Worm (Caenorhabditis elegans) whole organism, L4 larva: Measurements from ENCODE around the gene egl-13.

ENCODE experiments used
- F26F4.8 ChIP-seq: fragments of 200-800 bp; sonication (Bioruptor generic); conservative IDR thresholded peaks from 2 replicates; pipeline ENCODE4 v1.3.6; 2022; ENCODE audit warnings: missing genetic modification characterization, missing compliant biosample characterization
- F37D6.2 ChIP-seq: sonication (generic microtip); optimal IDR thresholded peaks from 2 replicates; lab custom pipeline; 2016; ENCODE audit warnings: mild to moderate bottlenecking, missing genetic modification characterization, missing compliant biosample characterization
- T20F7.1 ChIP-seq: fragments of 200-800 bp; sonication (Bioruptor generic); optimal IDR thresholded peaks from 2 replicates; lab custom pipeline; 2018; ENCODE audit warnings: mild to moderate bottlenecking, missing genetic modification characterization, missing compliant biosample characterization
- T26A8.4 ChIP-seq: fragments of 200-800 bp; sonication (Bioruptor generic); IDR thresholded peaks from 2 replicates; pipeline ENCODE4 v1.3.6; 2022; ENCODE audit warnings: missing genetic modification characterization, missing compliant biosample characterization
- Y105C5A.15 ChIP-seq: fragments of 200-800 bp; sonication (Bioruptor generic); IDR thresholded peaks from 2 replicates; pipeline ENCODE4 v1.3.6; 2022; ENCODE audit warnings: missing genetic modification characterization, missing compliant biosample characterization
- ama-1 ChIP-seq: fragments of 150-350 bp; optimal IDR thresholded peaks from 2 replicates; lab custom pipeline; 2014; ENCODE audit warnings: inconsistent platforms, mixed read lengths
- arid-1 ChIP-seq: fragments of 200-800 bp; sonication (Bioruptor generic); conservative IDR thresholded peaks from 2 replicates; pipeline ENCODE4 v1.3.6; 2022; ENCODE audit warnings: missing genetic modification reagents, missing genetic modification characterization, missing compliant biosample characterization
- attf-4 ChIP-seq: sonication (generic microtip); optimal IDR thresholded peaks from 3 replicates; lab custom pipeline; 2017; ENCODE audit warnings: missing biosample characterization, missing genetic modification characterization
- cey-2 ChIP-seq: sonication (generic microtip); optimal IDR thresholded peaks from 3 replicates; lab custom pipeline; 2017; ENCODE audit warnings: missing genetic modification characterization, mild to moderate bottlenecking, missing compliant biosample characterization, antibody characterized with exemption, borderline replicate concordance; ENCODE audit not compliant: insufficient read depth
- ctbp-1 ChIP-seq: fragments of 200-800 bp; sonication (Bioruptor generic); IDR thresholded peaks from 2 replicates; pipeline ENCODE4 v1.3.6; 2022; ENCODE audit warnings: missing genetic modification reagents, missing genetic modification characterization, missing compliant biosample characterization
- daf-16 ChIP-seq, 3 experiments: sonication (generic microtip); optimal IDR thresholded peaks; 2 replicates each; lab custom pipeline; 2016 to 2017; ENCODE audit warnings: missing genetic modification characterization in 3 of 3, missing genetic modification reagents in 3 of 3, mild to moderate bottlenecking in 2 of 3, missing compliant biosample characterization in 2 of 3, missing biosample characterization in 1 of 3, moderate library complexity in 1 of 3
- daf-19 ChIP-seq: fragments of 200-800 bp; sonication (Bioruptor generic); conservative IDR thresholded peaks from 2 replicates; pipeline ENCODE4 v1.3.6; 2022; ENCODE audit warnings: missing genetic modification characterization, missing compliant biosample characterization
- dmd-6 ChIP-seq: fragments of 200-800 bp; sonication (Bioruptor generic); IDR thresholded peaks from 2 replicates; pipeline ENCODE4 v1.3.6; 2022; ENCODE audit warnings: missing genetic modification reagents, missing genetic modification characterization, missing compliant biosample characterization
- dmd-8 ChIP-seq: fragments of 200-800 bp; sonication (Bioruptor generic); IDR thresholded peaks from 2 replicates; pipeline ENCODE4 v1.3.6; 2022; ENCODE audit warnings: missing genetic modification characterization, missing compliant biosample characterization
- egl-27 ChIP-seq: sonication (generic microtip); optimal IDR thresholded peaks from 3 replicates; lab custom pipeline; 2017; ENCODE audit warnings: missing biosample characterization, missing genetic modification reagents, missing genetic modification characterization
- fkh-10 ChIP-seq: fragments of 150-350 bp; optimal IDR thresholded peaks from 2 replicates; lab custom pipeline; 2014; ENCODE audit warnings: missing biosample characterization, missing genetic modification reagents, missing genetic modification characterization
- fos-1 ChIP-seq: fragments of 150-350 bp; optimal IDR thresholded peaks from 2 replicates; lab custom pipeline; 2014; ENCODE audit warnings: missing biosample characterization, missing genetic modification characterization
- hlh-11 ChIP-seq: fragments of 200-800 bp; sonication (Bioruptor generic); optimal IDR thresholded peaks from 2 replicates; lab custom pipeline; 2018; ENCODE audit warnings: mild to moderate bottlenecking, missing genetic modification characterization, missing compliant biosample characterization
- hlh-30 ChIP-seq: sonication (generic microtip); optimal IDR thresholded peaks from 2 replicates; lab custom pipeline; 2017; ENCODE audit warnings: antibody characterized with exemption, mild to moderate bottlenecking, missing genetic modification characterization, missing compliant biosample characterization; ENCODE audit not compliant: insufficient read depth
- hmg-1.1 ChIP-seq: fragments of 200-800 bp; sonication (Bioruptor generic); IDR thresholded peaks from 2 replicates; pipeline ENCODE4 v1.3.6; 2022; ENCODE audit warnings: missing genetic modification reagents, missing genetic modification characterization, missing compliant biosample characterization
- lin-13 ChIP-seq: fragments of 150-350 bp; optimal IDR thresholded peaks from 2 replicates; lab custom pipeline; 2014; ENCODE audit warnings: missing biosample characterization, missing genetic modification reagents, missing genetic modification characterization
- lir-3 ChIP-seq: sonication (generic microtip); optimal IDR thresholded peaks from 2 replicates; lab custom pipeline; 2016; ENCODE audit warnings: mild to moderate bottlenecking, missing genetic modification characterization, missing compliant biosample characterization
- lsy-2 ChIP-seq, 2 experiments: fragments of 150-350 bp in 1 of 2; sonication (generic microtip) in 1 of 2; optimal IDR thresholded peaks; 2 replicates each; lab custom pipeline; 2014 to 2017; ENCODE audit warnings: missing biosample characterization in 2 of 2, missing genetic modification characterization in 2 of 2
- madf-5 ChIP-seq, 2 experiments: fragments of 200-800 bp; sonication (Bioruptor generic); IDR thresholded peaks; 2 replicates each; pipeline ENCODE4 v1.3.6; 2022; ENCODE audit warnings: missing compliant biosample characterization in 2 of 2, missing genetic modification characterization in 2 of 2
- mdl-1 ChIP-seq, 2 experiments: fragments of 150-350 bp in 1 of 2; sonication (generic microtip) in 1 of 2; optimal IDR thresholded peaks; 2 replicates each; lab custom pipeline; 2014 to 2017; ENCODE audit warnings: missing biosample characterization in 2 of 2, missing genetic modification characterization in 2 of 2
- nhr-11 ChIP-seq: fragments of 150-350 bp; optimal IDR thresholded peaks from 2 replicates; lab custom pipeline; 2014; ENCODE audit warnings: missing biosample characterization, missing genetic modification characterization
- nhr-237 ChIP-seq: sonication (generic microtip); optimal IDR thresholded peaks from 2 replicates; lab custom pipeline; 2017; ENCODE audit warnings: missing biosample characterization, missing genetic modification characterization
- nhr-25 ChIP-seq: sonication (generic microtip); optimal IDR thresholded peaks from 2 replicates; lab custom pipeline; 2017; ENCODE audit warnings: missing genetic modification characterization, mild to moderate bottlenecking, missing compliant biosample characterization, antibody characterized with exemption, moderate library complexity, borderline replicate concordance; ENCODE audit not compliant: insufficient read depth
- nhr-28 ChIP-seq: fragments of 150-350 bp; optimal IDR thresholded peaks from 2 replicates; lab custom pipeline; 2014; ENCODE audit warnings: missing biosample characterization, missing genetic modification characterization
- nhr-41 ChIP-seq: fragments of 200-800 bp; sonication (Bioruptor generic); IDR thresholded peaks from 2 replicates; pipeline ENCODE4 v1.3.6; 2022; ENCODE audit warnings: missing genetic modification reagents, missing genetic modification characterization, missing compliant biosample characterization
- nhr-48 ChIP-seq: sonication (generic microtip); optimal IDR thresholded peaks from 2 replicates; lab custom pipeline; 2016; ENCODE audit warnings: mild to moderate bottlenecking, missing genetic modification characterization, missing compliant biosample characterization
- nhr-6 ChIP-seq: fragments of 150-350 bp; optimal IDR thresholded peaks from 2 replicates; lab custom pipeline; 2014; ENCODE audit warnings: missing biosample characterization, missing genetic modification characterization
- nhr-76 ChIP-seq: fragments of 150-350 bp; optimal IDR thresholded peaks from 2 replicates; lab custom pipeline; 2014; ENCODE audit warnings: missing biosample characterization, missing genetic modification characterization
- nhr-77 ChIP-seq: fragments of 150-350 bp; optimal IDR thresholded peaks from 2 replicates; lab custom pipeline; 2014; ENCODE audit warnings: missing biosample characterization, missing genetic modification characterization
- pha-4 ChIP-seq, 2 experiments: fragments of 150-350 bp in 1 of 2; fragments of 200-800 bp in 1 of 2; sonication (Bioruptor generic) in 1 of 2; IDR thresholded peaks in 1 of 2; optimal IDR thresholded peaks in 1 of 2; 2 replicates each; pipeline versions ENCODE4 v1.3.6 to Lab custom; 2014 to 2022; ENCODE audit warnings: missing genetic modification characterization in 2 of 2, missing genetic modification reagents in 2 of 2, missing biosample characterization in 1 of 2, missing compliant biosample characterization in 1 of 2
- php-3 ChIP-seq: fragments of 200-800 bp; sonication (Bioruptor generic); IDR thresholded peaks from 2 replicates; pipeline ENCODE4 v1.3.6; 2022; ENCODE audit warnings: missing genetic modification reagents, missing genetic modification characterization, missing compliant biosample characterization
- pqm-1 ChIP-seq: sonication (generic microtip); optimal IDR thresholded peaks from 2 replicates; lab custom pipeline; 2017; ENCODE audit warnings: missing biosample characterization, missing genetic modification characterization
- saeg-2 ChIP-seq: fragments of 200-800 bp; sonication (Bioruptor generic); IDR thresholded peaks from 2 replicates; pipeline ENCODE4 v1.3.6; 2022; ENCODE audit warnings: missing genetic modification reagents, missing genetic modification characterization, missing compliant biosample characterization
- skn-1 ChIP-seq: fragments of 150-350 bp; optimal IDR thresholded peaks from 2 replicates; lab custom pipeline; 2014; ENCODE audit warnings: missing biosample characterization, missing genetic modification characterization
- snpc-4 ChIP-seq: fragments of 150-350 bp; optimal IDR thresholded peaks from 2 replicates; lab custom pipeline; 2014; ENCODE audit warnings: missing biosample characterization, missing genetic modification characterization
- spr-3 ChIP-seq: fragments of 200-800 bp; sonication (Bioruptor generic); optimal IDR thresholded peaks from 2 replicates; lab custom pipeline; 2018; ENCODE audit warnings: mild to moderate bottlenecking, missing genetic modification characterization, missing compliant biosample characterization
- tag-97 ChIP-seq: fragments of 200-800 bp; sonication (Bioruptor generic); IDR thresholded peaks from 2 replicates; pipeline ENCODE4 v1.3.6; 2022; ENCODE audit warnings: missing genetic modification characterization, missing compliant biosample characterization
- tra-1 ChIP-seq: fragments of 200-800 bp; sonication (Bioruptor generic); IDR thresholded peaks from 2 replicates; pipeline ENCODE4 v1.3.6; 2022; ENCODE audit warnings: missing genetic modification reagents, missing genetic modification characterization, missing compliant biosample characterization
- unc-130 ChIP-seq: sonication (generic microtip); optimal IDR thresholded peaks from 2 replicates; lab custom pipeline; 2016; ENCODE audit warnings: missing genetic modification reagents, missing genetic modification characterization, missing compliant biosample characterization
- unc-39 ChIP-seq: sonication (generic microtip); optimal IDR thresholded peaks from 2 replicates; lab custom pipeline; 2017; ENCODE audit warnings: missing biosample characterization, missing genetic modification characterization
- zip-2 ChIP-seq: fragments of 150-350 bp; optimal IDR thresholded peaks from 2 replicates; lab custom pipeline; 2014; ENCODE audit warnings: missing biosample characterization, missing genetic modification characterization

egl-13 gene

ce11 chrX:5713479-5713878 lies 49.8 kb downstream of the egl-13 start (continued):
- TF ChIP-seq T26A8.4 (GFP tag; lab: Robert Waterston, UW) (peak; percentile 59), egl-27 (tag; lab: Kevin White, UChicago) (no peak), fos-1 (tag; lab: Kevin White, UChicago) (no peak), zip-2 (tag; lab: Kevin White, UChicago) (peak; percentile 59), nhr-6 (tag; lab: Kevin White, UChicago) (no peak), lsy-2 (tag; optimal IDR thresholded peaks at IDR 0.05; lab: Kevin White, UChicago) (peak in 1 of 2 experiments; percentile 39), nhr-28 (tag; lab: Kevin White, UChicago) (peak; percentile 19), nhr-41 (GFP tag; lab: Robert Waterston, UW) (no peak; the same call in 1 of the 2 replicates), nhr-48 (peak; percentile 11), hlh-30 (tag; lab: Kevin White, UChicago) (peak; percentile 26), dmd-8 (GFP tag; lab: Robert Waterston, UW) (peak; percentile 88), arid-1 (peak; percentile 79), skn-1 (no peak), dmd-6 (GFP tag; lab: Robert Waterston, UW) (peak; percentile 47), nhr-77 (tag; lab: Kevin White, UChicago) (no peak), madf-5 (GFP tag; IDR thresholded peaks at IDR 0.05; lab: Robert Waterston, UW) (peak; percentile 44 to 90; a peak in 2 of 4 replicates), daf-16 (GFP tag; optimal IDR thresholded peaks at IDR 0.05; lab: Kevin White, UChicago) (peak in 1 of 2 experiments; percentile 85), daf-16 (tag; optimal IDR thresholded peaks at IDR 0.05; lab: Kevin White, UChicago) (peak; percentile 65), hmg-1.1 (GFP tag; lab: Robert Waterston, UW) (peak; percentile 42; the same call in 1 of the 2 replicates), tag-97 (GFP tag; lab: Robert Waterston, UW) (no peak), lin-13 (GFP tag; lab: Kevin White, UChicago) (peak; percentile 12), tra-1 (GFP tag; lab: Robert Waterston, UW) (peak; percentile 79), unc-39 (no peak), pha-4 (GFP tag; IDR thresholded peaks at IDR 0.05; lab: Robert Waterston, UW) (peak; percentile 79; the same call in 1 of the 2 replicates), pha-4 (tag; optimal IDR thresholded peaks at IDR 0.05; lab: Kevin White, UChicago) (no peak), cey-2 (tag; lab: Kevin White, UChicago) (no peak), T20F7.1 (no peak)

DNA sequence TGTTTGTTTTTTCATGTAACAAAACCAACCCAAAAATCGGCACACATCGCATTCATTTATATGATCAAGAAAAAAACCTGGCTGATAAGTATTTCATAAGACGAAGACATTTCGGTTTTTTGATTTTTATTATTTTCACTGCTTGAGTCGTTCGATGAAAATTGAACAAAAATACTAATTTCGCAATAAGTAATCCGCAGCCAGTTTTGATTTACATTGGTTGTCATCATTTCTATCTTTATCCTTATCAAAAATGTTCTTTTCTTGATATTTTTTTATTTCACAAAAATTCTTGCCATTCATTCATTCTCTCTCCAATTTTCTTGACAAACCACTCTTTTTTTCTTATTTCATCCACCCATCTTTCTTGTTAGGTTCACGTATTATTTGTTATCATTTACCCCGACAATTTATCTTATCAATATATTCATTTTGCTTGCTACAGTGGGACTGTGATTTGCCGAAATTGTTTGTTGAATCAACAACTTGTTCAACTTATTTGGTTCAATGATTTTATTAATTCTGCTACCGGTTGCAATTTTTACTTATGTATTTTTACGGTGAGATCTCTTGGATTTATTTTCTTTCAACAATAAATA lies 50.5 kb downstream of the egl-13 start, which contains the start of gene cyp-43A1:
Gene cyp-43A1 (plus strand): TSS at position 446 of the 599 bp plus-strand sequence.
- peak; percentile 57 for TF ChIP-seq pqm-1 (tag; lab: Kevin White, UChicago)
- TF ChIP-seq daf-16 (GFP tag; optimal IDR thresholded peaks at IDR 0.05; lab: Kevin White, UChicago), result no peak
- TF ChIP-seq daf-16 (tag; optimal IDR thresholded peaks at IDR 0.05; lab: Kevin White, UChicago), result peak; percentile 84
- no peak for TF ChIP-seq zip-2 (tag; lab: Kevin White, UChicago)
- TF ChIP-seq fkh-10 (GFP tag; lab: Kevin White, UChicago), result no peak
- no peak for TF ChIP-seq daf-19
- TF ChIP-seq nhr-28 (tag; lab: Kevin White, UChicago), result peak; percentile 63
- TF ChIP-seq F26F4.8 (GFP tag; lab: Robert Waterston, UW), result no peak
- TF ChIP-seq hlh-11 (tag; lab: Kevin White, UChicago), result peak; percentile 13
- no peak for TF ChIP-seq nhr-25
- TF ChIP-seq unc-130, result no peak
- TF ChIP-seq attf-4, result no peak
- no peak for TF ChIP-seq F37D6.2
- TF ChIP-seq mdl-1 (tag; optimal IDR thresholded peaks at IDR 0.05; lab: Kevin White, UChicago), result peak in 1 of 2 experiments; percentile 20
- TF ChIP-seq nhr-6 (tag; lab: Kevin White, UChicago), result peak; percentile 6
- no peak for TF ChIP-seq skn-1
- peak; percentile 21; the same call in 1 of the 2 replicates for TF ChIP-seq dmd-6 (GFP tag; lab: Robert Waterston, UW)

DNA sequence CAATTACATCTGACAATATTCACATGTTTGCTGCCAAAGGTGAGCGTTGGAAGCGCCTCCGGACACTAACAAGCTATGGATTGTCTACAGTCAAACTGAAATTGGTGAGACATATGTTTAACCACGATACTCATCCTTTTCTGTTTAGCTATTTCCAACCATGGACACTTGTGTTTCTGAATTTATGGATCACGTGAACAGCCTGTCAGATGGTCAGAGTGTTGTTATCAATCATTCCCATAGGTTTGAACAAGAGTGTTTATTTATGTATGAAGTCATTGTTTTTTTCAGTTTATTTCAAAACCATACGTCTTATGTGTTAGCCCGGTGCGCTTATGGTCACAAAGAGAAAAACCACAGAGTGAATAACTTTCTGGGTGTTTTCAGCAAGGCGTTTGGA lies 51.7 kb downstream of the egl-13 start:
- no peak for TF ChIP-seq nhr-11 (tag; lab: Kevin White, UChicago)
- TF ChIP-seq nhr-76, result no peak
- TF ChIP-seq ama-1 (lab: Kevin White, UChicago), result no peak
- no peak for TF ChIP-seq F26F4.8 (GFP tag; lab: Robert Waterston, UW)
- no peak for TF ChIP-seq ctbp-1
- TF ChIP-seq lir-3 (tag; lab: Kevin White, UChicago), result no peak
- no peak for TF ChIP-seq Y105C5A.15 (GFP tag; lab: Robert Waterston, UW)
- no peak for TF ChIP-seq madf-5 (GFP tag; IDR thresholded peaks at IDR 0.05; lab: Robert Waterston, UW)
- no peak for TF ChIP-seq spr-3
- no peak for TF ChIP-seq snpc-4 (tag; lab: Kevin White, UChicago)
- TF ChIP-seq saeg-2, result no peak
- no peak for TF ChIP-seq nhr-237 (tag; lab: Kevin White, UChicago)
- peak; percentile 63; the same call in 1 of the 2 replicates for TF ChIP-seq php-3 (GFP tag; lab: Robert Waterston, UW)
- TF ChIP-seq mdl-1 (tag; optimal IDR thresholded peaks at IDR 0.05; lab: Kevin White, UChicago), result no peak
- no peak for TF ChIP-seq tra-1 (GFP tag; lab: Robert Waterston, UW)
- TF ChIP-seq daf-19, result no peak
